Fruit fly (Drosophila melanogaster) whole organism, embryonic: ENCODE measurements around the gene CG15023.

ENCODE experiments used
- Aef1 ChIP-seq: fragments of 200-800 bp; sonication (Bioruptor generic); IDR thresholded peaks from 3 replicates; pipeline ENCODE4 v1.3.6; 2022; ENCODE audit warnings: missing biosample characterization, missing genetic modification characterization
- BtbVII ChIP-seq: fragments of 200-800 bp; sonication (Bioruptor generic); optimal IDR thresholded peaks from 3 replicates; lab custom pipeline; 2017; ENCODE audit warnings: missing biosample characterization, mild to moderate bottlenecking, missing genetic modification characterization
- CG10147 ChIP-seq: fragments of 200-800 bp; sonication (Bioruptor generic); optimal IDR thresholded peaks from 2 replicates; lab custom pipeline; 2019; ENCODE audit warnings: missing biosample characterization, mild to moderate bottlenecking, missing genetic modification characterization, moderate library complexity
- CG11085 ChIP-seq: fragments of 200-800 bp; sonication (Bioruptor generic); IDR thresholded peaks from 2 replicates; pipeline ENCODE4 v1.3.6; 2022; ENCODE audit warnings: missing biosample characterization, missing genetic modification characterization
- CG11695 ChIP-seq: fragments of 200-800 bp; sonication (Bioruptor generic); IDR thresholded peaks from 3 replicates; pipeline ENCODE4 v1.3.6; 2022; ENCODE audit warnings: missing biosample characterization, missing genetic modification characterization
- CG14050 ChIP-seq: fragments of 200-800 bp; sonication (Bioruptor generic); IDR thresholded peaks from 3 replicates; pipeline ENCODE4 v1.3.6; 2022; ENCODE audit warnings: missing biosample characterization, missing genetic modification characterization
- CG14710 ChIP-seq: fragments of 200-800 bp; sonication (Bioruptor generic); optimal IDR thresholded peaks from 3 replicates; lab custom pipeline; 2019; ENCODE audit warnings: missing biosample characterization, mild to moderate bottlenecking, missing genetic modification characterization, moderate library complexity
- CG15269 ChIP-seq: fragments of 200-800 bp; sonication (Bioruptor generic); optimal IDR thresholded peaks from 2 replicates; lab custom pipeline; 2018; ENCODE audit warnings: missing biosample characterization, mild to moderate bottlenecking, missing genetic modification characterization, moderate library complexity
- CG17328 ChIP-seq: fragments of 200-800 bp; sonication (Bioruptor generic); IDR thresholded peaks from 2 replicates; pipeline ENCODE4 v1.3.6; 2022; ENCODE audit warnings: missing biosample characterization, missing genetic modification characterization
- CG2120 ChIP-seq: fragments of 200-800 bp; sonication (Bioruptor generic); optimal IDR thresholded peaks from 3 replicates; lab custom pipeline; 2016; ENCODE audit warnings: missing biosample characterization, missing genetic modification characterization
- CG2678 ChIP-seq: fragments of 200-800 bp; sonication (Bioruptor generic); optimal IDR thresholded peaks from 3 replicates; lab custom pipeline; 2019; ENCODE audit warnings: missing biosample characterization, mild to moderate bottlenecking, missing genetic modification characterization, moderate library complexity
- CG30431 ChIP-seq: fragments of 200-800 bp; sonication (Bioruptor generic); optimal IDR thresholded peaks from 2 replicates; lab custom pipeline; 2017; ENCODE audit warnings: missing biosample characterization, missing genetic modification characterization
- CG31441 ChIP-seq: fragments of 200-800 bp; sonication (Bioruptor generic); IDR thresholded peaks from 2 replicates; pipeline ENCODE4 v1.3.6; 2022; ENCODE audit warnings: missing biosample characterization, missing genetic modification characterization
- CG32532 ChIP-seq: fragments of 200-800 bp; sonication (Bioruptor generic); IDR thresholded peaks from 2 replicates; pipeline ENCODE4 v1.3.6; 2022; ENCODE audit warnings: missing biosample characterization, missing genetic modification characterization
- CG6854 ChIP-seq: fragments of 200-800 bp; sonication (Bioruptor generic); optimal IDR thresholded peaks from 3 replicates; lab custom pipeline; 2017; ENCODE audit warnings: missing biosample characterization, mild to moderate bottlenecking, missing genetic modification characterization
- CG9817 ChIP-seq: fragments of 200-800 bp; sonication (Bioruptor generic); optimal IDR thresholded peaks from 2 replicates; lab custom pipeline; 2018; ENCODE audit warnings: missing biosample characterization, mild to moderate bottlenecking, missing genetic modification characterization, moderate library complexity
- CG9932 ChIP-seq: fragments of 200-800 bp; sonication (Bioruptor generic); IDR thresholded peaks from 2 replicates; pipeline ENCODE4 v1.3.6; 2022; ENCODE audit warnings: missing biosample characterization, missing genetic modification characterization
- CoRest ChIP-seq: fragments of 200-800 bp; sonication (Bioruptor generic); optimal IDR thresholded peaks from 3 replicates; lab custom pipeline; 2018; ENCODE audit warnings: missing biosample characterization, mild to moderate bottlenecking, missing genetic modification characterization, moderate library complexity
- Dp ChIP-seq: fragments of 200-800 bp; sonication (Bioruptor generic); optimal IDR thresholded peaks from 2 replicates; lab custom pipeline; 2018; ENCODE audit warnings: missing biosample characterization, mild to moderate bottlenecking, missing genetic modification characterization, moderate library complexity
- Fer1 ChIP-seq: fragments of 200-800 bp; sonication (Bioruptor generic); optimal IDR thresholded peaks from 2 replicates; lab custom pipeline; 2017; ENCODE audit warnings: missing biosample characterization, mild to moderate bottlenecking, missing genetic modification characterization
- Hsf ChIP-seq: fragments of 200-800 bp; sonication (Bioruptor generic); optimal IDR thresholded peaks from 3 replicates; lab custom pipeline; 2016; ENCODE audit warnings: missing biosample characterization, missing genetic modification characterization
- MBD-R2 ChIP-seq: fragments of 200-800 bp; sonication (Bioruptor generic); IDR thresholded peaks from 2 replicates; pipeline ENCODE4 v1.3.6; 2022; ENCODE audit warnings: missing biosample characterization, missing genetic modification characterization
- NFAT ChIP-seq: fragments of 200-800 bp; sonication (Bioruptor generic); IDR thresholded peaks from 2 replicates; pipeline ENCODE4 v1.3.6; 2022; ENCODE audit warnings: missing biosample characterization, missing genetic modification characterization
- Ptx1 ChIP-seq: fragments of 200-800 bp; sonication (Bioruptor generic); IDR thresholded peaks from 2 replicates; pipeline ENCODE4 v1.3.6; 2022; ENCODE audit warnings: missing biosample characterization, missing genetic modification characterization
- Rfx ChIP-seq: fragments of 200-800 bp; sonication (Bioruptor generic); IDR thresholded peaks from 2 replicates; pipeline ENCODE4 v1.3.6; 2022; ENCODE audit warnings: missing biosample characterization, missing genetic modification characterization
- al ChIP-seq: fragments of 200-800 bp; sonication (Bioruptor generic); IDR thresholded peaks from 2 replicates; pipeline ENCODE4 v1.3.6; 2022; ENCODE audit warnings: missing biosample characterization, missing genetic modification characterization
- ase ChIP-seq: fragments of 200-800 bp; sonication (Bioruptor generic); IDR thresholded peaks from 3 replicates; pipeline ENCODE4 v1.3.6; 2022; ENCODE audit warnings: missing biosample characterization, missing genetic modification characterization
- bab2 ChIP-seq: fragments of 200-800 bp; sonication (Bioruptor generic); optimal IDR thresholded peaks from 2 replicates; lab custom pipeline; 2016; ENCODE audit warnings: missing biosample characterization, missing genetic modification characterization
- bcd ChIP-seq: fragments of 200-800 bp; sonication (Bioruptor generic); optimal IDR thresholded peaks from 2 replicates; lab custom pipeline; 2017; ENCODE audit warnings: missing biosample characterization, mild to moderate bottlenecking, missing genetic modification characterization
- br ChIP-seq: fragments of >200 bp; optimal IDR thresholded peaks from 2 replicates; lab custom pipeline; 2017
- caup ChIP-seq: fragments of 200-800 bp; sonication (Bioruptor generic); optimal IDR thresholded peaks from 3 replicates; lab custom pipeline; 2017; ENCODE audit warnings: missing biosample characterization, mild to moderate bottlenecking, missing genetic modification characterization, moderate library complexity; ENCODE audit not compliant: severe bottlenecking
- cg ChIP-seq: fragments of 200-800 bp; sonication (Bioruptor generic); optimal IDR thresholded peaks from 3 replicates; lab custom pipeline; 2019; ENCODE audit warnings: missing biosample characterization, mild to moderate bottlenecking, missing genetic modification characterization, moderate library complexity
- ci ChIP-seq: fragments of 200-800 bp; sonication (Bioruptor generic); IDR thresholded peaks from 3 replicates; pipeline ENCODE4 v1.3.6; 2022; ENCODE audit warnings: missing biosample characterization, missing genetic modification characterization
- crc ChIP-seq: fragments of 200-800 bp; sonication (Bioruptor generic); optimal IDR thresholded peaks from 2 replicates; lab custom pipeline; 2016; ENCODE audit warnings: missing biosample characterization, missing genetic modification characterization
- cwo ChIP-seq: fragments of 200-800 bp; sonication (Bioruptor generic); optimal IDR thresholded peaks from 3 replicates; lab custom pipeline; 2017; ENCODE audit warnings: missing biosample characterization, missing genetic modification characterization, mild to moderate bottlenecking, moderate library complexity, missing genetic modification reagents
- dmrt99B ChIP-seq: fragments of 200-800 bp; sonication (Bioruptor generic); optimal IDR thresholded peaks from 2 replicates; lab custom pipeline; 2018; ENCODE audit warnings: missing biosample characterization, mild to moderate bottlenecking, missing genetic modification characterization, moderate library complexity
- dpn ChIP-seq, 2 experiments: fragments of 200-800 bp; sonication (Bioruptor generic); optimal IDR thresholded peaks; 3 replicates each; lab custom pipeline; 2016; ENCODE audit warnings: missing biosample characterization in 2 of 2, missing genetic modification characterization in 2 of 2
- fru ChIP-seq: fragments of >200 bp; optimal IDR thresholded peaks from 2 replicates; lab custom pipeline; 2017
- gem ChIP-seq: fragments of 200-800 bp; sonication (Bioruptor generic); optimal IDR thresholded peaks from 2 replicates; lab custom pipeline; 2019; ENCODE audit warnings: missing biosample characterization, mild to moderate bottlenecking, missing genetic modification characterization, moderate library complexity
- grau ChIP-seq: fragments of 200-800 bp; optimal IDR thresholded peaks from 3 replicates; lab custom pipeline; 2019; ENCODE audit warnings: missing biosample characterization, mild to moderate bottlenecking, missing genetic modification characterization, moderate library complexity
- lab ChIP-seq: fragments of 200-800 bp; sonication (Bioruptor generic); optimal IDR thresholded peaks from 3 replicates; lab custom pipeline; 2017; ENCODE audit warnings: missing biosample characterization, missing genetic modification characterization, mild to moderate bottlenecking, moderate library complexity, missing genetic modification reagents
- lilli ChIP-seq: fragments of 200-800 bp; sonication (Bioruptor generic); optimal IDR thresholded peaks from 3 replicates; lab custom pipeline; 2016; ENCODE audit warnings: missing biosample characterization, missing genetic modification characterization
- lmd ChIP-seq: fragments of 200-800 bp; sonication (Bioruptor generic); IDR thresholded peaks from 2 replicates; pipeline ENCODE4 v1.3.6; 2022; ENCODE audit warnings: missing biosample characterization, missing genetic modification characterization
- luna ChIP-seq: fragments of 200-800 bp; sonication (Bioruptor generic); optimal IDR thresholded peaks from 2 replicates; lab custom pipeline; 2016; ENCODE audit warnings: missing biosample characterization, missing genetic modification characterization
- nerfin-1 ChIP-seq: fragments of 200-800 bp; sonication (Bioruptor generic); optimal IDR thresholded peaks from 3 replicates; lab custom pipeline; 2019; ENCODE audit warnings: missing biosample characterization, mild to moderate bottlenecking, missing genetic modification characterization, moderate library complexity
- sens ChIP-seq: fragments of 200-800 bp; sonication (Bioruptor generic); peaks from one replicate; lab custom pipeline; 2016; ENCODE audit warnings: missing biosample characterization, missing genetic modification characterization
- tna ChIP-seq: fragments of 200-800 bp; sonication (Bioruptor generic); IDR thresholded peaks from 2 replicates; pipeline ENCODE4 v1.3.6; 2022; ENCODE audit warnings: missing biosample characterization, missing genetic modification characterization; ENCODE audit not compliant: partially characterized antibody
- toy ChIP-seq: fragments of 200-800 bp; sonication (Bioruptor generic); IDR thresholded peaks from 2 replicates; pipeline ENCODE4 v1.3.6; 2022; ENCODE audit warnings: missing biosample characterization, missing genetic modification characterization
- tup ChIP-seq: fragments of 200-800 bp; sonication (Bioruptor generic); optimal IDR thresholded peaks from 2 replicates; lab custom pipeline; 2016; ENCODE audit warnings: missing biosample characterization, mild to moderate bottlenecking, missing genetic modification characterization, moderate library complexity
- wek ChIP-seq: fragments of 200-800 bp; sonication (Bioruptor generic); optimal IDR thresholded peaks from 3 replicates; lab custom pipeline; 2018; ENCODE audit warnings: missing biosample characterization, mild to moderate bottlenecking, missing genetic modification characterization, moderate library complexity
- zfh2 ChIP-seq: fragments of 200-800 bp; sonication (Bioruptor generic); optimal IDR thresholded peaks from 2 replicates; lab custom pipeline; 2016; ENCODE audit warnings: missing biosample characterization, missing genetic modification characterization

The CG15023 gene

DNA sequence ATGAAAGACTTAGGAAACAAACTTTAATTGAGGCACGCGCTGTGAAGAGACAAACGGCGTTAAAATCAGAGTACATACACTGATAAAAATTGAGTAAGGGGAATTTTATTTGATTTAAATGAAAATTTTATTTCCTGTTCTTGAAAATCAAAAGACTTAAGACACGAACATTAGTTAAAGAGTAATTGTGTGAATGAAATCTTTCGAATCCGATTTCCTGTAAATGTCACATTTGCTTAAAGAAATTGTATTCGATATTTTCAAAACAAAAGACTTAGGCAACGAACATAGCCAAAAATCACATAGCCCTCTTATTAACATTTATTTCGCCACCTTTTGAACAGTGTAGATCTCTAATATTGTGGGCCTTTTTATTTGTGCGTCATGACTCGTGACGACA lies 15.5 kb downstream of the CG15023 start (continued):
- peak; percentile 33; the same call in 1 of the 2 replicates for TF ChIP-seq NFAT (GFP tag; lab: Robert Waterston, UW)
- TF ChIP-seq CG15269 (tag; lab: Kevin White, UChicago): peak; percentile 3
- peak; percentile 45 for TF ChIP-seq crc (GFP tag; lab: Kevin White, UChicago)
- TF ChIP-seq toy (GFP tag; lab: Robert Waterston, UW): 0 out of 2 replicates have a peak, but pooled peaks have one; percentile 12
- no peak for TF ChIP-seq br (lab: Kevin White, UChicago)
- peak; percentile 4 for TF ChIP-seq bab2 (GFP tag; lab: Kevin White, UChicago)
- 0 out of 2 replicates have a peak, but pooled peaks have one; percentile 26 for TF ChIP-seq CG31441
- no peak for TF ChIP-seq CG14050 (GFP tag; lab: Robert Waterston, UW)
- peak; percentile 10 for TF ChIP-seq BtbVII (GFP tag; lab: Kevin White, UChicago)
- no peak for TF ChIP-seq wek (GFP tag; lab: Kevin White, UChicago)
- 0 out of 3 replicates have a peak, but pooled peaks have one; percentile 25 for TF ChIP-seq CG11695 (GFP tag; lab: Robert Waterston, UW)
- TF ChIP-seq lab (GFP tag; lab: Kevin White, UChicago): peak; percentile 63
- TF ChIP-seq MBD-R2 (GFP tag; lab: Robert Waterston, UW): peak; percentile 33; the same call in 1 of the 2 replicates
- TF ChIP-seq ase (GFP tag; lab: Robert Waterston, UW): no peak
- no peak for TF ChIP-seq nerfin-1
- peak; percentile 43 for TF ChIP-seq sens (GFP tag; lab: Kevin White, UChicago)
- peak; percentile 57 for TF ChIP-seq CG10147 (GFP tag; lab: Kevin White, UChicago)
- TF ChIP-seq fru (lab: Kevin White, UChicago): no peak
- no peak for TF ChIP-seq tna (GFP tag; lab: Robert Waterston, UW)
- TF ChIP-seq tup (GFP tag; lab: Kevin White, UChicago): no peak
- peak; percentile 22 for TF ChIP-seq CG6854
- peak; percentile 40; the same call in 1 of the 2 replicates for TF ChIP-seq lmd
- TF ChIP-seq CG2678 (tag; lab: Kevin White, UChicago): peak; percentile 46
- peak; percentile 11 for TF ChIP-seq CG2120 (GFP tag; lab: Kevin White, UChicago)
- peak; percentile 73 for TF ChIP-seq Rfx (GFP tag; lab: Robert Waterston, UW)
- peak; percentile 1 for TF ChIP-seq dmrt99B
- peak; percentile 5 for TF ChIP-seq CoRest (tag; lab: Kevin White, UChicago)
- no peak for TF ChIP-seq Dp (GFP tag; lab: Kevin White, UChicago)
- TF ChIP-seq CG9817 (tag; lab: Kevin White, UChicago): peak; percentile 13
- TF ChIP-seq CG32532: peak; percentile 78
- peak; percentile 2 for TF ChIP-seq luna (GFP tag; lab: Kevin White, UChicago)
- no peak for TF ChIP-seq CG30431
- TF ChIP-seq bcd: peak; percentile 24
- TF ChIP-seq CG11085 (GFP tag; lab: Robert Waterston, UW): peak; percentile 35; the same call in 1 of the 2 replicates
- no peak for TF ChIP-seq Hsf (GFP tag; lab: Kevin White, UChicago)
- TF ChIP-seq gem (tag; lab: Kevin White, UChicago): peak; percentile 41
- no peak for TF ChIP-seq caup (GFP tag; lab: Kevin White, UChicago)
- no peak for TF ChIP-seq CG17328 (GFP tag; lab: Robert Waterston, UW)
- no peak for TF ChIP-seq CG14710
- TF ChIP-seq CG9932 (GFP tag; lab: Robert Waterston, UW): peak; percentile 19; the same call in 1 of the 2 replicates
- TF ChIP-seq zfh2 (GFP tag; lab: Kevin White, UChicago): peak; percentile 40
- TF ChIP-seq al (GFP tag; lab: Robert Waterston, UW): peak; percentile 64
- no peak for TF ChIP-seq cg (GFP tag; lab: Kevin White, UChicago)
- peak; percentile 34; the same call in 1 of the 2 replicates for TF ChIP-seq Ptx1 (GFP tag; lab: Robert Waterston, UW)
- TF ChIP-seq Aef1 (GFP tag; lab: Robert Waterston, UW): 0 out of 3 replicates have a peak, but pooled peaks have one; percentile 12
- TF ChIP-seq cwo (GFP tag; lab: Kevin White, UChicago): peak; percentile 48
- TF ChIP-seq dpn (GFP tag; optimal IDR thresholded peaks at IDR 0.05; lab: Kevin White, UChicago): peak in 1 of 2 experiments; percentile 45
- no peak for TF ChIP-seq ci (GFP tag; lab: Robert Waterston, UW)
- peak; percentile 21 for TF ChIP-seq lilli (GFP tag; lab: Kevin White, UChicago)
- peak; percentile 10 for TF ChIP-seq grau (tag; lab: Kevin White, UChicago)
- peak; percentile 56 for TF ChIP-seq Fer1 (GFP tag; lab: Kevin White, UChicago)
